Worm (Caenorhabditis elegans) whole organism, late embryonic: ENCODE measurements around the gene phg-1.

Experiments used
- ets-4 ChIP-seq: sonication (generic microtip); optimal IDR thresholded peaks from 2 replicates; lab custom pipeline; 2016; ENCODE audit warnings: missing genetic modification characterization, missing compliant biosample characterization
- hlh-30 ChIP-seq: sonication (generic microtip); optimal IDR thresholded peaks from 2 replicates; lab custom pipeline; 2017; ENCODE audit warnings: antibody characterized with exemption, missing genetic modification characterization, missing compliant biosample characterization; ENCODE audit not compliant: insufficient read depth
- hlh-8 ChIP-seq: sonication (generic microtip); optimal IDR thresholded peaks from 2 replicates; lab custom pipeline; 2016; ENCODE audit warnings: missing genotype, missing genetic modification characterization, missing compliant biosample characterization
- lin-11 ChIP-seq: fragments of 200-800 bp; sonication (Bioruptor generic); optimal IDR thresholded peaks from 2 replicates; lab custom pipeline; 2018; ENCODE audit warnings: mild to moderate bottlenecking, missing genetic modification characterization, missing compliant biosample characterization
- npax-4 ChIP-seq: sonication (generic microtip); optimal IDR thresholded peaks from 2 replicates; lab custom pipeline; 2016; ENCODE audit warnings: missing genetic modification characterization, missing compliant biosample characterization
- pha-4 ChIP-seq: fragments of 150-350 bp; optimal IDR thresholded peaks from 2 replicates; lab custom pipeline; 2018; ENCODE audit warnings: missing biosample characterization, missing genetic modification reagents, missing genetic modification characterization
- tbx-2 ChIP-seq: sonication (generic microtip); optimal IDR thresholded peaks from 2 replicates; lab custom pipeline; 2016; ENCODE audit warnings: missing genetic modification characterization, missing compliant biosample characterization

DNA sequence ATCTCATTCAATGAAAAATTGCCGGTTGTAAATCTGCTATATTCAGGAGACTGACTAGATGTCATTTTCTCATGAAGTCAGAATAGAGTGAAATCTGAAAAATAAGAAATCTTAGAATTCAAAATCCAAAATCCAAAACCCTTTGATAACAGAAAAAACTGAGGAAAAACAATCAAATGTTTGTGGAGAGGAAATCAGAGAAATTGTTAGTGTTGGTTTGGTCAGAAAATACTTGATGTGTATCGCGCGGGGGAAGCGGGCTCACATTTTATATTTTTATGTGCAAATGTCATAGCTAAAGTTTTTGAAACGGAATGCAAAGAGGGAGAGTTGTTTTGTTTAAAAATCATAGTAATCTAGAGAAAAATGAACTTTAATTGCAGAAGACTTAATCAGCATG is 5.7 kb upstream of the phg-1 start, which contains the start of gene F27E5.5:
- TF ChIP-seq pha-4 (tag; lab: Kevin White, UChicago) (no peak), lin-11 (tag; lab: Kevin White, UChicago) (no peak), hlh-30 (tag; lab: Kevin White, UChicago) (no peak), ets-4 (no peak), npax-4 (tag; lab: Kevin White, UChicago) (no peak), hlh-8 (no peak), tbx-2 (tag; lab: Kevin White, UChicago) (no peak)
